Fruit fly (Drosophila melanogaster) whole organism, wandering third instar larva: ENCODE results near the gene CG31279.
A peak's percentile ranks its signal among the peaks of the same experiment; 100 is the strongest.

Experiments
- Abd-B ChIP-seq: fragments of >200 bp; optimal IDR thresholded peaks from 2 replicates; lab custom pipeline; 2017; ENCODE audit warnings: missing biosample characterization, missing genetic modification characterization
- CG32264 ChIP-seq: fragments of 200-800 bp; sonication (Bioruptor generic); optimal IDR thresholded peaks from 2 replicates; lab custom pipeline; 2016; ENCODE audit warnings: missing biosample characterization, missing genetic modification characterization
- CG9705 ChIP-seq: fragments of 200-800 bp; sonication (Bioruptor generic); optimal IDR thresholded peaks from 2 replicates; lab custom pipeline; 2018; ENCODE audit warnings: missing biosample characterization, mild to moderate bottlenecking, missing genetic modification characterization
- CrebA ChIP-seq: fragments of 200-800 bp; sonication (Bioruptor generic); optimal IDR thresholded peaks from 2 replicates; lab custom pipeline; 2016; ENCODE audit warnings: missing biosample characterization, mild to moderate bottlenecking, missing genetic modification characterization, borderline replicate concordance
- Dfd ChIP-seq: fragments of >200 bp; optimal IDR thresholded peaks from 2 replicates; lab custom pipeline; 2017; ENCODE audit warnings: missing biosample characterization, missing genetic modification characterization
- Dif ChIP-seq: fragments of 200-275, 200-300 bp; sonication (Bioruptor generic); optimal IDR thresholded peaks from 2 replicates; lab custom pipeline; 2018; ENCODE audit warnings: missing biosample characterization, missing genetic modification characterization; ENCODE audit not compliant: partially characterized antibody
- GATAd ChIP-seq: sonication (Bioruptor generic); optimal IDR thresholded peaks from 2 replicates; lab custom pipeline; 2016; ENCODE audit warnings: missing biosample characterization, missing genetic modification characterization
- HLH106 ChIP-seq: fragments of 200-800 bp; optimal IDR thresholded peaks from 3 replicates; lab custom pipeline; 2019; ENCODE audit warnings: missing biosample characterization, mild to moderate bottlenecking, missing genetic modification characterization, moderate library complexity
- Hnf4 ChIP-seq: fragments of 200-800 bp; sonication (Bioruptor generic); optimal IDR thresholded peaks from 2 replicates; lab custom pipeline; 2016; ENCODE audit warnings: missing biosample characterization, mild to moderate bottlenecking, missing genetic modification characterization
- Hr78 ChIP-seq: fragments of >200 bp; optimal IDR thresholded peaks from 2 replicates; lab custom pipeline; 2017; ENCODE audit warnings: missing biosample characterization, missing genetic modification characterization
- Hr83 ChIP-seq: fragments of 200-300 bp; sonication (Bioruptor generic); optimal IDR thresholded peaks from 2 replicates; lab custom pipeline; 2016; ENCODE audit warnings: missing biosample characterization, mild to moderate bottlenecking, missing genetic modification characterization, moderate library complexity; ENCODE audit not compliant: poor library complexity, severe bottlenecking
- Jra ChIP-seq: sonication (Bioruptor generic); optimal IDR thresholded peaks from 2 replicates; lab custom pipeline; 2016; ENCODE audit warnings: missing biosample characterization, missing genetic modification characterization
- Mio ChIP-seq: sonication (Bioruptor generic); optimal IDR thresholded peaks from 2 replicates; lab custom pipeline; 2016; ENCODE audit warnings: missing biosample characterization, missing genetic modification characterization
- Myc ChIP-seq: fragments of >200 bp; optimal IDR thresholded peaks from 2 replicates; lab custom pipeline; 2017
- N ChIP-seq: fragments of >200 bp; optimal IDR thresholded peaks from 2 replicates; lab custom pipeline; 2018; ENCODE audit warnings: missing biosample characterization, missing external identifiers, missing genetic modification characterization
- OdsH ChIP-seq: fragments of 200-800 bp; sonication (Bioruptor generic); optimal IDR thresholded peaks from 2 replicates; lab custom pipeline; 2016; ENCODE audit warnings: missing biosample characterization, mild to moderate bottlenecking, missing genetic modification characterization
- Rel ChIP-seq, 2 experiments: fragments of 200-800 bp; sonication (Bioruptor generic) in 1 of 2; optimal IDR thresholded peaks; 2 replicates in 1 of 2; 3 replicates in 1 of 2; lab custom pipeline; 2016 to 2019; ENCODE audit warnings: mild to moderate bottlenecking in 2 of 2, missing biosample characterization in 2 of 2, missing genetic modification characterization in 2 of 2, moderate library complexity in 1 of 2
- Sp1 ChIP-seq: fragments of 200-800 bp; sonication (Bioruptor generic); optimal IDR thresholded peaks from 3 replicates; lab custom pipeline; 2019; ENCODE audit warnings: missing biosample characterization, mild to moderate bottlenecking, missing genetic modification characterization, moderate library complexity
- Vsx2 ChIP-seq: fragments of 200-300, 225-300 bp; sonication (Bioruptor generic); optimal IDR thresholded peaks from 2 replicates; lab custom pipeline; 2018; ENCODE audit warnings: missing biosample characterization, missing genetic modification characterization; ENCODE audit not compliant: partially characterized antibody
- br ChIP-seq: fragments of 200-800 bp; sonication (Bioruptor generic); optimal IDR thresholded peaks from 2 replicates; lab custom pipeline; 2016; ENCODE audit warnings: missing biosample characterization, missing genetic modification characterization
- brk ChIP-seq: fragments of 200-800 bp; sonication (Bioruptor generic); optimal IDR thresholded peaks from 2 replicates; lab custom pipeline; 2016; ENCODE audit warnings: missing biosample characterization, mild to moderate bottlenecking, missing genetic modification characterization
- dl ChIP-seq, 2 experiments: fragments of 175-275, 200-275 bp in 1 of 2; fragments of 200-275 bp in 1 of 2; sonication (Bioruptor generic); optimal IDR thresholded peaks; lab custom pipeline; 2018; ENCODE audit warnings: mild to moderate bottlenecking in 2 of 2, missing biosample characterization in 2 of 2, missing genetic modification characterization in 2 of 2, moderate library complexity in 2 of 2; ENCODE audit not compliant: partially characterized antibody in 2 of 2, insufficient read depth in 1 of 2
- dmrt93B ChIP-seq: fragments of 200-800 bp; sonication (Bioruptor generic); optimal IDR thresholded peaks from 2 replicates; lab custom pipeline; 2018; ENCODE audit warnings: missing biosample characterization, mild to moderate bottlenecking, missing genetic modification characterization
- dsf ChIP-seq: sonication (Bioruptor generic); optimal IDR thresholded peaks from 2 replicates; lab custom pipeline; 2016; ENCODE audit warnings: missing biosample characterization, missing genetic modification characterization, borderline replicate concordance
- ey ChIP-seq: fragments of 200-800 bp; sonication (Bioruptor generic); optimal IDR thresholded peaks from 2 replicates; lab custom pipeline; 2016; ENCODE audit warnings: missing biosample characterization, missing genetic modification characterization
- foxo ChIP-seq, 2 experiments: fragments of 200-800 bp; sonication (Bioruptor generic); optimal IDR thresholded peaks; 2 replicates in 1 of 2; 3 replicates in 1 of 2; lab custom pipeline; 2016 to 2017; ENCODE audit warnings: missing biosample characterization in 2 of 2, missing genetic modification characterization in 2 of 2
- fru ChIP-seq: fragments of 200-800 bp; sonication (Bioruptor generic); optimal IDR thresholded peaks from 3 replicates; lab custom pipeline; 2016; ENCODE audit warnings: missing biosample characterization, mild to moderate bottlenecking, missing genetic modification characterization
- h ChIP-seq: fragments of 200-800 bp; sonication (Bioruptor generic); optimal IDR thresholded peaks from 3 replicates; lab custom pipeline; 2016; ENCODE audit warnings: missing biosample characterization, mild to moderate bottlenecking, missing genetic modification characterization
- jim ChIP-seq: fragments of 175-275, 200-325 bp; sonication (Bioruptor generic); optimal IDR thresholded peaks from 2 replicates; lab custom pipeline; 2016; ENCODE audit warnings: missing biosample characterization, mild to moderate bottlenecking, missing genetic modification characterization
- lola ChIP-seq: fragments of >200 bp; optimal IDR thresholded peaks from 2 replicates; lab custom pipeline; 2017; ENCODE audit warnings: missing biosample characterization, missing genetic modification characterization
- pan ChIP-seq: fragments of >200 bp; optimal IDR thresholded peaks from 2 replicates; lab custom pipeline; 2017
- psq ChIP-seq: fragments of 200-800 bp; sonication (Bioruptor generic); optimal IDR thresholded peaks from 3 replicates; lab custom pipeline; 2017; ENCODE audit warnings: missing biosample characterization, mild to moderate bottlenecking, missing genetic modification characterization, moderate library complexity
- rgr ChIP-seq: fragments of 200-800 bp; sonication (Bioruptor generic); optimal IDR thresholded peaks from 3 replicates; lab custom pipeline; 2016; ENCODE audit warnings: missing biosample characterization, mild to moderate bottlenecking, missing genetic modification characterization
- sage ChIP-seq: fragments of 200-800 bp; sonication (Bioruptor generic); optimal IDR thresholded peaks from 2 replicates; lab custom pipeline; 2016; ENCODE audit warnings: missing biosample characterization, mild to moderate bottlenecking, missing genetic modification characterization
- sv ChIP-seq: fragments of 200-800 bp; sonication (Bioruptor generic); optimal IDR thresholded peaks from 3 replicates; lab custom pipeline; 2016; ENCODE audit warnings: missing biosample characterization, missing genetic modification characterization
- tai ChIP-seq: sonication (Bioruptor generic); optimal IDR thresholded peaks from 2 replicates; lab custom pipeline; 2016; ENCODE audit warnings: missing biosample characterization, missing genetic modification characterization
- usp ChIP-seq: fragments of >200 bp; optimal IDR thresholded peaks from 2 replicates; lab custom pipeline; 2017; ENCODE audit warnings: missing biosample characterization, missing genetic modification characterization
- woc ChIP-seq: sonication (Bioruptor generic); optimal IDR thresholded peaks from 2 replicates; lab custom pipeline; 2016; ENCODE audit warnings: missing biosample characterization, mild to moderate bottlenecking, missing genetic modification characterization

The CG31279 gene

DNA sequence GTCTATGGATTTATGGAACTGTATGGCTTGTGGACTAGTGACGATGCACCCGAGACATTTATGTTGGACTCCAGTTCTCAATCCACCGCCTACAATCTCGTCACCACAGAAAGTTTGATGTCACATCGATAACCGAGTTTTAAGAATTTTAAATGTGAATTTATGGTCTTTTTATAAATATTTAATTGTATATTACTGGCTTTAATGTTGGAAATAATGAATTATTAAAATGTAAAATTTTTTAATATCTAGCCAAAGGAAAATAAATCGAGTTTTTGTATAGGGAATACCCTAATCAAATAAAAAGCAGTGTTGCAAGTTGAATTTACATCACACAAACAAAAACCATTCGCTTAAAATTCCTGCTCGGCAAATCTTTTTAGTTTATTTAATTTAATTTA is 2.2 kb downstream of the CG31279 start, which contains the start of gene Fntb:
Fntb (plus strand) TSS at position 334 of the 401 bp plus-strand sequence.
- TF ChIP-seq dmrt93B (GFP tag; lab: Kevin White, UChicago): no peak
- peak in 1 of 2 experiments; percentile 78 for TF ChIP-seq foxo (GFP tag; optimal IDR thresholded peaks at IDR 0.05; lab: Kevin White, UChicago)
- peak; percentile 51 for TF ChIP-seq ey (GFP tag; lab: Kevin White, UChicago)
- TF ChIP-seq Myc (lab: Kevin White, UChicago): no peak
- peak; percentile 77 for TF ChIP-seq HLH106 (tag; lab: Kevin White, UChicago)
- peak; percentile 57 for TF ChIP-seq psq (GFP tag; lab: Kevin White, UChicago)
- no peak for TF ChIP-seq Hr83 (GFP tag; lab: Kevin White, UChicago)
- TF ChIP-seq Sp1 (GFP tag; lab: Kevin White, UChicago): peak; percentile 70
- TF ChIP-seq brk (GFP tag; lab: Kevin White, UChicago): no peak
- TF ChIP-seq Rel (GFP tag; optimal IDR thresholded peaks at IDR 0.05; lab: Kevin White, UChicago): no peak
- TF ChIP-seq Rel (tag; optimal IDR thresholded peaks at IDR 0.05; lab: Kevin White, UChicago): peak; percentile 76
- no peak for TF ChIP-seq GATAd (GFP tag; lab: Kevin White, UChicago)
- no peak for TF ChIP-seq Abd-B (GFP tag; lab: Kevin White, UChicago)
- TF ChIP-seq Mio (GFP tag; lab: Kevin White, UChicago): no peak
- no peak for TF ChIP-seq Hr78 (GFP tag; lab: Kevin White, UChicago)
- no peak for TF ChIP-seq dsf
- TF ChIP-seq N (GFP tag; lab: Kevin White, UChicago): no peak
- no peak for TF ChIP-seq pan (lab: Kevin White, UChicago)
- TF ChIP-seq sage (GFP tag; lab: Kevin White, UChicago): no peak
- peak; percentile 48 for TF ChIP-seq woc (GFP tag; lab: Kevin White, UChicago)
- TF ChIP-seq br: peak; percentile 68
- peak; percentile 57 for TF ChIP-seq CG9705 (GFP tag; lab: Kevin White, UChicago)
- TF ChIP-seq dl (GFP tag; optimal IDR thresholded peaks at IDR 0.05; lab: Kevin White, UChicago; ENCODE audit: insufficient read depth in 1 of 2, partially characterized antibody in 2 of 2): no peak
- no peak for TF ChIP-seq Dfd (GFP tag; lab: Kevin White, UChicago)
- TF ChIP-seq OdsH (GFP tag; lab: Kevin White, UChicago): peak; percentile 65
- TF ChIP-seq usp (GFP tag; lab: Kevin White, UChicago): no peak
- TF ChIP-seq CG32264 (GFP tag; lab: Kevin White, UChicago): no peak
- TF ChIP-seq Vsx2 (GFP tag; lab: Kevin White, UChicago): no peak
- TF ChIP-seq rgr (GFP tag; lab: Kevin White, UChicago): peak; percentile 64
- no peak for TF ChIP-seq fru (GFP tag; lab: Kevin White, UChicago)
- no peak for TF ChIP-seq h (GFP tag; lab: Kevin White, UChicago)
- TF ChIP-seq jim: no peak
- TF ChIP-seq lola (GFP tag; lab: Kevin White, UChicago): no peak
- no peak for TF ChIP-seq Hnf4
- TF ChIP-seq sv (GFP tag; lab: Kevin White, UChicago): peak; percentile 15
- TF ChIP-seq Dif: no peak
- peak; percentile 51 for TF ChIP-seq Jra (GFP tag; lab: Kevin White, UChicago)
- TF ChIP-seq CrebA: no peak
- no peak for TF ChIP-seq tai (GFP tag; lab: Kevin White, UChicago)

DNA sequence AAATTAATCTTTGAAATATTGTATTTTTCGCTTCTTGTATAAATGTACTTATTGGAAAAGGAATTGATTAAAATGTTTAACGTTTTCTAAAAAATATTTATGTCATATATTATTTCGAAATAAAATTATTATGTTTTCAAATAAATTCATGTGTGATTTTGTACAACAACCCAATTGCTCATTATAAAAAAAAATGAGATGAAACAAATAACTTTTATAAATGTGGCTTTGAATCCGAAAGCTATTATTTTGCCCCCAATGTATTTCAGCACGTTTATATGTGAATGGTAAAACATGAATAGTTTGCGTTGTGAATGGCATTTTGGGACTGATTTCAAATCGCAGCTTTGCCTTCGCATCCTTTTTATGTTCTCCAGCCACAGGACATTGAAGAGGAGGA is 4.1 kb downstream of the CG31279 start, which contains the start of gene CG14881:
CG14881 (plus strand) TSS at position 301 of the 400 bp plus-strand sequence.
- TF ChIP-seq lola (GFP tag; lab: Kevin White, UChicago) (no peak), Vsx2 (GFP tag; lab: Kevin White, UChicago) (no peak), CrebA (no peak), dsf (no peak), woc (GFP tag; lab: Kevin White, UChicago) (no peak), CG32264 (GFP tag; lab: Kevin White, UChicago) (no peak), HLH106 (tag; lab: Kevin White, UChicago) (no peak), pan (lab: Kevin White, UChicago) (no peak), Hr83 (GFP tag; lab: Kevin White, UChicago) (no peak), Dfd (GFP tag; lab: Kevin White, UChicago) (no peak), Dif (no peak), ey (GFP tag; lab: Kevin White, UChicago) (no peak), sv (GFP tag; lab: Kevin White, UChicago) (no peak), Rel (GFP tag; optimal IDR thresholded peaks at IDR 0.05; lab: Kevin White, UChicago) (no peak), Rel (tag; optimal IDR thresholded peaks at IDR 0.05; lab: Kevin White, UChicago) (no peak), tai (GFP tag; lab: Kevin White, UChicago) (no peak)
